Worm (Caenorhabditis elegans) whole organism, young adult: ENCODE results near the gene slo-2.

ENCODE experiments used
- B0035.1 ChIP-seq: sonication (generic microtip); optimal IDR thresholded peaks from 2 replicates; lab custom pipeline; 2016; ENCODE audit warnings: missing genetic modification characterization, mild to moderate bottlenecking, missing compliant biosample characterization, missing genotype, missing genetic modification reagents
- B0336.3 ChIP-seq: fragments of 200-800 bp; sonication (Bioruptor generic); IDR thresholded peaks from 2 replicates; pipeline ENCODE4 v1.3.6; 2022; ENCODE audit warnings: missing genetic modification characterization, missing compliant biosample characterization
- F10E7.11 ChIP-seq: sonication (generic microtip); optimal IDR thresholded peaks from 2 replicates; lab custom pipeline; 2017; ENCODE audit warnings: mild to moderate bottlenecking, missing genetic modification characterization, moderate library complexity, missing compliant biosample characterization
- F23B12.7 ChIP-seq: sonication (generic microtip); optimal IDR thresholded peaks from 2 replicates; lab custom pipeline; 2017; ENCODE audit warnings: missing genetic modification characterization, mild to moderate bottlenecking, missing compliant biosample characterization, antibody characterized with exemption, moderate library complexity; ENCODE audit not compliant: insufficient read depth
- F33H1.4 ChIP-seq: fragments of 200-800 bp; sonication (Bioruptor generic); IDR thresholded peaks from 2 replicates; pipeline ENCODE4 v1.3.6; 2022; ENCODE audit warnings: missing genetic modification reagents, missing genetic modification characterization, missing compliant biosample characterization
- Y56A3A.18 ChIP-seq: fragments of 200-800 bp; sonication (Bioruptor generic); IDR thresholded peaks from 2 replicates; pipeline ENCODE4 v1.3.6; 2022; ENCODE audit warnings: missing genetic modification reagents, missing genetic modification characterization, missing compliant biosample characterization
- Y95B8A.8 ChIP-seq: fragments of 200-800 bp; sonication (Bioruptor generic); IDR thresholded peaks from 2 replicates; pipeline ENCODE4 v1.3.6; 2022; ENCODE audit warnings: missing genetic modification reagents, missing genetic modification characterization, missing compliant biosample characterization
- akir-1 ChIP-seq: fragments of 200-800 bp; sonication (Bioruptor generic); optimal IDR thresholded peaks from 2 replicates; lab custom pipeline; 2018; ENCODE audit warnings: mild to moderate bottlenecking, missing genetic modification characterization, moderate library complexity, missing compliant biosample characterization
- aptf-2 ChIP-seq: fragments of 200-800 bp; sonication (Bioruptor generic); conservative IDR thresholded peaks from 2 replicates; pipeline ENCODE4 v1.3.6; 2022; ENCODE audit warnings: missing genetic modification reagents, missing genetic modification characterization, missing compliant biosample characterization
- attf-3 ChIP-seq: fragments of 200-800 bp; sonication (Bioruptor generic); conservative IDR thresholded peaks from 2 replicates; pipeline ENCODE4 v1.3.6; 2022; ENCODE audit warnings: missing genetic modification reagents, missing genetic modification characterization, missing compliant biosample characterization
- ceh-100 ChIP-seq: fragments of 200-800 bp; sonication (Bioruptor generic); IDR thresholded peaks from 2 replicates; pipeline ENCODE4 v1.3.6; 2022; ENCODE audit warnings: missing genetic modification reagents, missing genetic modification characterization, missing compliant biosample characterization
- ceh-91 ChIP-seq: fragments of 200-800 bp; sonication (Bioruptor generic); IDR thresholded peaks from 2 replicates; pipeline ENCODE4 v1.3.6; 2022; ENCODE audit warnings: missing genetic modification reagents, missing genetic modification characterization, missing compliant biosample characterization
- chd-7 ChIP-seq: sonication (generic microtip); optimal IDR thresholded peaks from 2 replicates; lab custom pipeline; 2016; ENCODE audit warnings: mild to moderate bottlenecking, missing genetic modification characterization, moderate library complexity, missing compliant biosample characterization
- dox-1 ChIP-seq: fragments of 200-800 bp; sonication (Bioruptor generic); IDR thresholded peaks from 2 replicates; pipeline ENCODE4 v1.3.6; 2022; ENCODE audit warnings: missing genetic modification reagents, missing genetic modification characterization, missing compliant biosample characterization
- egl-18 ChIP-seq: fragments of 200-800 bp; sonication (Bioruptor generic); IDR thresholded peaks from 2 replicates; pipeline ENCODE4 v1.3.6; 2022; ENCODE audit warnings: missing genetic modification reagents, missing genetic modification characterization, missing compliant biosample characterization
- egl-44 ChIP-seq: fragments of 200-800 bp; sonication (Bioruptor generic); IDR thresholded peaks from 2 replicates; pipeline ENCODE4 v1.3.6; 2022; ENCODE audit warnings: missing genetic modification reagents, missing genetic modification characterization, missing compliant biosample characterization
- him-1 ChIP-seq: sonication (generic microtip); optimal IDR thresholded peaks from 2 replicates; lab custom pipeline; 2016; ENCODE audit warnings: missing genotype, missing genetic modification reagents, missing genetic modification characterization, missing compliant biosample characterization
- hrde-1 ChIP-seq: sonication (generic microtip); optimal IDR thresholded peaks from 2 replicates; lab custom pipeline; 2016; ENCODE audit warnings: missing genetic modification characterization, mild to moderate bottlenecking, missing compliant biosample characterization, moderate library complexity, missing genotype, missing genetic modification reagents, borderline replicate concordance
- lag-1 ChIP-seq: fragments of 200-800 bp; sonication (Bioruptor generic); IDR thresholded peaks from 2 replicates; pipeline ENCODE4 v1.3.6; 2022; ENCODE audit warnings: missing genetic modification reagents, missing genetic modification characterization, missing compliant biosample characterization
- lin-40 ChIP-seq: sonication (generic microtip); optimal IDR thresholded peaks from 2 replicates; lab custom pipeline; 2016; ENCODE audit warnings: missing genetic modification characterization, mild to moderate bottlenecking, missing compliant biosample characterization, missing genotype, missing genetic modification reagents
- madf-3 ChIP-seq: fragments of 200-800 bp; sonication (Bioruptor generic); IDR thresholded peaks from 2 replicates; pipeline ENCODE4 v1.3.6; 2022; ENCODE audit warnings: missing genetic modification reagents, missing genetic modification characterization, missing compliant biosample characterization
- madf-8 ChIP-seq: fragments of 200-800 bp; sonication (Bioruptor generic); conservative IDR thresholded peaks from 2 replicates; pipeline ENCODE4 v1.3.6; 2022; ENCODE audit warnings: missing genetic modification reagents, missing genetic modification characterization, missing compliant biosample characterization
- mcd-1 ChIP-seq: fragments of 200-800 bp; sonication (Bioruptor generic); IDR thresholded peaks from 2 replicates; pipeline ENCODE4 v1.3.6; 2022; ENCODE audit warnings: missing genetic modification reagents, missing genetic modification characterization, missing compliant biosample characterization
- mes-4 ChIP-seq: sonication (generic microtip); optimal IDR thresholded peaks from 2 replicates; lab custom pipeline; 2016; ENCODE audit warnings: missing genotype, missing genetic modification characterization, missing compliant biosample characterization
- nhr-120 ChIP-seq: fragments of 200-800 bp; sonication (Bioruptor generic); IDR thresholded peaks from 2 replicates; pipeline ENCODE4 v1.3.6; 2022; ENCODE audit warnings: missing genetic modification characterization, missing compliant biosample characterization
- nhr-80 ChIP-seq: sonication (generic microtip); optimal IDR thresholded peaks from 2 replicates; lab custom pipeline; 2016; ENCODE audit warnings: missing genetic modification characterization, missing compliant biosample characterization
- pbrm-1 ChIP-seq: fragments of 200-800 bp; sonication (Bioruptor generic); IDR thresholded peaks from 2 replicates; pipeline ENCODE4 v1.3.6; 2022; ENCODE audit warnings: missing genetic modification reagents, missing genetic modification characterization, missing compliant biosample characterization
- rpc-1 ChIP-seq, 2 experiments: fragments of 150-350 bp in 1 of 2; sonication (generic microtip) in 1 of 2; optimal IDR thresholded peaks; 2 replicates each; lab custom pipeline; 2014 to 2018; ENCODE audit warnings: missing biosample characterization in 1 of 2, missing genetic modification characterization in 1 of 2, missing genetic modification reagents in 1 of 2, missing genotype in 1 of 2
- snpc-3.4 ChIP-seq: sonication (generic microtip); optimal IDR thresholded peaks from 2 replicates; lab custom pipeline; 2017; ENCODE audit warnings: missing genetic modification characterization, mild to moderate bottlenecking, missing compliant biosample characterization, antibody characterized with exemption, moderate library complexity, missing genotype, missing genetic modification reagents
- snpc-4 ChIP-seq, 5 experiments: fragments of 150-350 bp in 1 of 5; sonication (generic microtip) in 4 of 5; optimal IDR thresholded peaks; 2 replicates each; lab custom pipeline; 2014 to 2018; ENCODE audit warnings: missing genetic modification characterization in 5 of 5, missing biosample characterization in 3 of 5, antibody characterized with exemption in 2 of 5, mild to moderate bottlenecking in 2 of 5, missing compliant biosample characterization in 2 of 5, missing genotype in 2 of 5, moderate library complexity in 2 of 5, missing genetic modification reagents in 1 of 5
- somi-1 ChIP-seq: fragments of 200-800 bp; sonication (Bioruptor generic); optimal IDR thresholded peaks from 2 replicates; lab custom pipeline; 2018; ENCODE audit warnings: mild to moderate bottlenecking, missing genetic modification characterization, missing compliant biosample characterization
- sptf-2 ChIP-seq: fragments of 200-800 bp; sonication (Bioruptor generic); optimal IDR thresholded peaks from 2 replicates; lab custom pipeline; 2018; ENCODE audit warnings: mild to moderate bottlenecking, missing genetic modification characterization, missing compliant biosample characterization
- tlf-1 ChIP-seq: fragments of 200-800 bp; sonication (Bioruptor generic); optimal IDR thresholded peaks from 2 replicates; lab custom pipeline; 2018; ENCODE audit warnings: mild to moderate bottlenecking, missing genetic modification characterization, missing compliant biosample characterization
- zim-3 ChIP-seq: sonication (generic microtip); optimal IDR thresholded peaks from 2 replicates; lab custom pipeline; 2017; ENCODE audit warnings: mild to moderate bottlenecking, missing genetic modification characterization, moderate library complexity, missing compliant biosample characterization

The slo-2 gene

ce11 chrX:11447695-11448094 is 42.0 kb upstream of the slo-2 start (continued):
- TF ChIP-seq ceh-100 (GFP tag; lab: Robert Waterston, UW), result no peak
- TF ChIP-seq aptf-2 (GFP tag; lab: Robert Waterston, UW), result no peak
- TF ChIP-seq madf-3 (GFP tag; lab: Robert Waterston, UW), result no peak
- TF ChIP-seq rpc-1 (optimal IDR thresholded peaks at IDR 0.05; lab: Kevin White, UChicago), result no peak
- TF ChIP-seq rpc-1 (tag; optimal IDR thresholded peaks at IDR 0.05; lab: Kevin White, UChicago), result no peak
- TF ChIP-seq snpc-3.4, result no peak
- TF ChIP-seq nhr-80, result peak; percentile 85
- TF ChIP-seq egl-44, result no peak
- no peak for TF ChIP-seq ceh-91 (GFP tag; lab: Robert Waterston, UW)
- TF ChIP-seq egl-18 (GFP tag; lab: Robert Waterston, UW), result no peak
- no peak for TF ChIP-seq snpc-4 (GFP tag; optimal IDR thresholded peaks at IDR 0.05; lab: Kevin White, UChicago)
- no peak for TF ChIP-seq snpc-4 (tag; optimal IDR thresholded peaks at IDR 0.05; lab: Kevin White, UChicago)
- no peak for TF ChIP-seq lin-40 (tag; lab: Kevin White, UChicago)
- no peak for TF ChIP-seq B0336.3 (GFP tag; lab: Robert Waterston, UW)
- TF ChIP-seq chd-7 (tag; lab: Kevin White, UChicago), result no peak
- TF ChIP-seq pbrm-1 (GFP tag; lab: Robert Waterston, UW), result 0 out of 2 replicates have a peak, but pooled peaks have one; percentile 24
- TF ChIP-seq F33H1.4, result no peak
- no peak for TF ChIP-seq sptf-2 (GFP tag; lab: Kevin White, UChicago)
- TF ChIP-seq madf-8 (GFP tag; lab: Robert Waterston, UW), result no peak
- TF ChIP-seq somi-1 (GFP tag; lab: Kevin White, UChicago), result no peak

ce11 chrX:11446535-11446934 is 40.8 kb upstream of the slo-2 start, which contains the start of gene igeg-2:
Gene igeg-2, minus strand, starts transcription at chrX:11446635.
- TF ChIP-seq mcd-1 (GFP tag; lab: Robert Waterston, UW), result no peak
- TF ChIP-seq him-1, result no peak
- no peak for TF ChIP-seq dox-1 (GFP tag; lab: Robert Waterston, UW)
- no peak for TF ChIP-seq akir-1 (GFP tag; lab: Kevin White, UChicago)
- no peak for TF ChIP-seq ceh-91 (GFP tag; lab: Robert Waterston, UW)
- TF ChIP-seq Y56A3A.18 (GFP tag; lab: Robert Waterston, UW), result no peak
- TF ChIP-seq B0035.1, result no peak
- no peak for TF ChIP-seq nhr-120
- TF ChIP-seq Y95B8A.8, result no peak
- no peak for TF ChIP-seq mes-4 (tag; lab: Kevin White, UChicago)
- no peak for TF ChIP-seq aptf-2 (GFP tag; lab: Robert Waterston, UW)
- no peak for TF ChIP-seq F23B12.7 (tag; lab: Kevin White, UChicago)
- no peak for TF ChIP-seq zim-3 (tag; lab: Kevin White, UChicago)
- no peak for TF ChIP-seq tlf-1
- TF ChIP-seq attf-3 (GFP tag; lab: Robert Waterston, UW), result no peak
- no peak for TF ChIP-seq hrde-1 (tag; lab: Kevin White, UChicago)
- TF ChIP-seq pbrm-1 (GFP tag; lab: Robert Waterston, UW), result no peak
- no peak for TF ChIP-seq somi-1 (GFP tag; lab: Kevin White, UChicago)
- no peak for TF ChIP-seq F10E7.11 (tag; lab: Kevin White, UChicago)

ce11 chrX:11443335-11443734 is 37.6 kb upstream of the slo-2 start:
- TF ChIP-seq madf-3 (GFP tag; lab: Robert Waterston, UW) (peak; percentile 80; the same call in 1 of the 2 replicates), lag-1 (0 out of 2 replicates have a peak, but pooled peaks have one; percentile 52)
- TF ChIP-seq, all 124 proteins: peak for 2; not testable (repeated sequence) for 122
